Worm (Caenorhabditis elegans) whole organism, mixed stage, embryonic: Measurements from ENCODE around the gene T13C5.2.

ENCODE experiments used
- blmp-1 ChIP-seq: fragments of 150-350 bp; optimal IDR thresholded peaks from 2 replicates; lab custom pipeline; 2014; ENCODE audit warnings: missing biosample characterization, missing genetic modification characterization
- lsy-2 ChIP-seq: fragments of 150-350 bp; optimal IDR thresholded peaks from 2 replicates; lab custom pipeline; 2014; ENCODE audit warnings: missing biosample characterization, missing genetic modification characterization
- mab-5 ChIP-seq: fragments of 150-350 bp; optimal IDR thresholded peaks from 2 replicates; lab custom pipeline; 2014; ENCODE audit warnings: missing biosample characterization, missing genetic modification characterization
- mep-1 ChIP-seq: fragments of 150-350 bp; optimal IDR thresholded peaks from 2 replicates; lab custom pipeline; 2017; ENCODE audit warnings: missing biosample characterization, missing genetic modification reagents, missing genetic modification characterization, inconsistent platforms
- nhr-12 ChIP-seq: fragments of 150-350 bp; optimal IDR thresholded peaks from 2 replicates; lab custom pipeline; 2014; ENCODE audit warnings: missing biosample characterization, missing genetic modification characterization
- nhr-237 ChIP-seq: fragments of 150-350 bp; optimal IDR thresholded peaks from 2 replicates; lab custom pipeline; 2014; ENCODE audit warnings: missing biosample characterization, missing genetic modification characterization
- nhr-28 ChIP-seq: fragments of 150-350 bp; optimal IDR thresholded peaks from 2 replicates; lab custom pipeline; 2014; ENCODE audit warnings: missing biosample characterization, missing genetic modification characterization
- unc-39 ChIP-seq: fragments of 150-350 bp; optimal IDR thresholded peaks from 2 replicates; lab custom pipeline; 2014; ENCODE audit warnings: missing biosample characterization, missing genetic modification characterization
- unc-62 ChIP-seq: fragments of 150-350 bp; optimal IDR thresholded peaks from 2 replicates; lab custom pipeline; 2014; ENCODE audit warnings: missing biosample characterization, missing genetic modification reagents, missing genetic modification characterization
- ztf-11 ChIP-seq: fragments of 150-350 bp; optimal IDR thresholded peaks from 2 replicates; lab custom pipeline; 2014; ENCODE audit warnings: missing biosample characterization, missing genetic modification characterization

- TF ChIP-seq nhr-28 (tag; lab: Kevin White, UChicago) (no peak), nhr-12 (tag; lab: Kevin White, UChicago) (no peak), unc-62 (GFP tag; lab: Kevin White, UChicago) (no peak), mab-5 (no peak), nhr-237 (tag; lab: Kevin White, UChicago) (no peak), ztf-11 (tag; lab: Kevin White, UChicago) (no peak), lsy-2 (tag; lab: Kevin White, UChicago) (no peak), unc-39 (tag; lab: Kevin White, UChicago) (no peak), blmp-1 (no peak), mep-1 (tag; lab: Kevin White, UChicago) (no peak)
Observed at ce11 chrX:6216551-6216950, 31.7 kb downstream of the T13C5.2 start, which contains the start of gene lrch-1.
